Worm (Caenorhabditis elegans): ENCODE results near the gene F54F12.2.

Gene F54F12.2

DNA sequence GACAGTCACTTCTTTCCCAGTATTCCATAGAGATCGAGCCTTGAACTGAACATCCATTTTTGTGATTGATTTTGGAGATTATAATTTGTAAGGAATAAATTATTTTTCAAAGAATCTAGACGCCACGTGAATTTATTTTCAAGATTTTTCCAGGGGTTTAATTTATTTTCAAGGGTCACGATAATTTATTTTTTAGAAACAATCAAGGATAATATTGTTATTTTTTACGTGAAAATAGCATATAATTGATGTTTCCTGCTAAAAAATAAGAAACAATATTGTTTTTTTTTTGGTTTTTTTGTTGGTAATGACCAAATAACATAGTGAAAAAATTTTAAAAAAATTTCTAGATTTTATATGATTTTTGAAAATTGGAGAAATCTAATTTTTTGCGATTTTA, 10.2 kb upstream of the F54F12.2 start, which contains the start of gene F14F7.4:
Gene F14F7.4, minus strand, starts transcription at position 101 of the 400 bp plus-strand sequence.
- TF ChIP-seq aly-2 (tag; optimal IDR thresholded peaks at IDR 0.05) (no peak), nhr-25 (tag; optimal IDR thresholded peaks at IDR 0.05) (no peak), nhr-129 (tag; optimal IDR thresholded peaks at IDR 0.05) (no peak)

DNA sequence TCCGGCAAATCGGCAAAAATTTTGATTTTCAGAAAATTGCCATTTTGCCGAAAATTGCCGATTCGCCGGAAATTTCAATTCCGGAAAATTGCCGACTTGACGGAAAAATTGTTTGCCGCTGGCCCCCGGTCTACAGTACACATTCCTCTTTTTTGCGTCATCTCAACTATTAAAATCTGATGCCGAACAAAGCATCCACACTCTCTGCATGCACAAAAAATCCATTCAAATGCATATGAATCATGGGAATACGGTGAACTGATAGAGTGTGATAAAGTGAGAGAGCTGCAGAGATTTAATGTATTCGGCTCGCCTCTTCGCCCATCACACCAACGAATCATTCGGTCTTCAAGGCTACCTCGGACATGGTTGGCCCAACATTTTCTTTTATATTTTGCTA, 9.3 kb upstream of the F54F12.2 start, which contains the start of gene F14F7.7:
Gene F14F7.7, plus strand, starts transcription at position 354 of the 400 bp plus-strand sequence.
- TF ChIP-seq nhr-10 (tag; optimal IDR thresholded peaks at IDR 0.05): no peak
- TF ChIP-seq mab-5 (tag; optimal IDR thresholded peaks at IDR 0.05): no peak
- no peak for TF ChIP-seq peb-1 (tag; optimal IDR thresholded peaks at IDR 0.05)
- no peak for TF ChIP-seq elt-1 (tag; optimal IDR thresholded peaks at IDR 0.05)
- TF ChIP-seq ztf-11 (tag; optimal IDR thresholded peaks at IDR 0.05): no peak

DNA sequence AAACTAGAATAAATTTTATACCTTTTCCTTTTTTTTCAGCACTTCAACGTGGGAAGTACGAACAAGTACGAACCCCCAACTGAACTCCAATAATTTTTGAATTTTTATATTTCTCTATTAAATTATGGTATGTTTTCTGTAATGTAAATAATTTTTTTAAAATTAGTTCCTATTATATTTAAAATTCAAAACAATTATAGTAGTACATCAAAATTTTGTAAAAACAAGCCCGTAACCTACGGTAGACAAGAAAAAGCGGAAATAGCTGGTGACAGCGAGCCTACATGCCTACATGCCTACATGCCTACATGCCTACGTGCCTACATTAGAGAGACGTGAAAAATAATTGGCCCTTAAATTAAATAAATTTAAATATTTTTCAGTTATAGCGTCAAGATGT, 8.1 kb upstream of the F54F12.2 start, which contains the start of gene F14F7.5:
Gene F14F7.5, plus strand, starts transcription at position 301 of the 400 bp plus-strand sequence.
- TF ChIP-seq alr-1 (tag; optimal IDR thresholded peaks at IDR 0.05) (no peak), mbf-1 (tag; optimal IDR thresholded peaks at IDR 0.05) (no peak), R02D3.7 (tag; optimal IDR thresholded peaks at IDR 0.05) (no peak), ZK546.5 (tag; optimal IDR thresholded peaks at IDR 0.05) (no peak), crh-2 (tag; optimal IDR thresholded peaks at IDR 0.05) (no peak), lsy-2 (tag; optimal IDR thresholded peaks at IDR 0.05) (no peak), aly-2 (tag; optimal IDR thresholded peaks at IDR 0.05) (no peak), nhr-77 (tag; optimal IDR thresholded peaks at IDR 0.05) (no peak), blmp-1 (tag; optimal IDR thresholded peaks at IDR 0.05; ENCODE audit: insufficient read depth) (no peak), lin-39 (tag; optimal IDR thresholded peaks at IDR 0.05) (no peak), ama-1 (optimal IDR thresholded peaks at IDR 0.05) (no peak), F13H6.1 (tag; optimal IDR thresholded peaks at IDR 0.05) (no peak), unc-55 (GFP tag; optimal IDR thresholded peaks at IDR 0.05) (no peak), sma-3 (GFP tag; optimal IDR thresholded peaks at IDR 0.05) (no peak), nhr-12 (tag; optimal IDR thresholded peaks at IDR 0.05) (no peak), unc-62 (GFP tag; optimal IDR thresholded peaks at IDR 0.05) (no peak), ceh-16 (tag; optimal IDR thresholded peaks at IDR 0.05) (no peak)

DNA sequence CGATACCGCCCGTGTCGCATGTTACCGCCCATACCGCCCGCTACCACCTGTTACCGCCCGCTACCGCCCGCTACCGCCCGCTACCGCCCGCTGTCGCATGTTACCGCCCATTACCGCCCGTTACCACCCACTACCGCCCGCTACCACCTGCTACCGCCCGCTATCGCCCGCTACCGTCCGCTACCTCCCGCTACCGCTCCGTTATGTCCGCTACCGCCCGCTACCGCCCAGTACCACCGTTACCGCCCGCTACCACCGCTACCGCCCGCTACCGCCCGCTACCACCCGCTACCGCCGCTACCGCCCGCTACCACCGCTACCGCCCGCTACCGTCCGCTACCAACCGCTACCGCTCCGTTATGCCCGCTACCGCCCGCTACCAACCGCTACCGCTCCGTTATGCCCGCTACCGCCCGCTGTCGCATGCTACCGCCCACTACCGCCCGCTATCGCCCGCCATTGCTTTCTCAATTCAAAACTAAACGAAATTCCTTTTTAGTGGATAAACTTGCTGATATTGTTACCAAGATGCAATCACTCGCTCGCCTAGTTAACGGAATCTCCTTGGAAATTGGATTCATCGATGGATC, 7.3 kb upstream of the F54F12.2 start:
- no peak for TF ChIP-seq lin-11 (tag; optimal IDR thresholded peaks at IDR 0.05)
- TF ChIP-seq ztf-1 (GFP tag; conservative IDR thresholded peaks at IDR 0.05): no peak
- TF ChIP-seq unc-62 (GFP tag; optimal IDR thresholded peaks at IDR 0.05): no peak
- TF ChIP-seq ztf-4 (tag; optimal IDR thresholded peaks at IDR 0.05): no peak
- no peak for TF ChIP-seq mbf-1 (tag; optimal IDR thresholded peaks at IDR 0.05)
- no peak for TF ChIP-seq nhr-11 (tag; optimal IDR thresholded peaks at IDR 0.05)
- TF ChIP-seq nhr-23 (tag; optimal IDR thresholded peaks at IDR 0.05): no peak
- no peak for TF ChIP-seq ceh-16 (tag; optimal IDR thresholded peaks at IDR 0.05)
- TF ChIP-seq sma-9 (GFP tag; optimal IDR thresholded peaks at IDR 0.05): no peak
- TF ChIP-seq sma-9 (tag; optimal IDR thresholded peaks at IDR 0.05): no peak
- no peak for TF ChIP-seq ceh-82 (tag; optimal IDR thresholded peaks at IDR 0.05)
- no peak for TF ChIP-seq crh-2 (tag; optimal IDR thresholded peaks at IDR 0.05)

- no peak for TF ChIP-seq lin-39 (tag; optimal IDR thresholded peaks at IDR 0.05)
- TF ChIP-seq gmeb-1 (tag; optimal IDR thresholded peaks at IDR 0.05): no peak
- TF ChIP-seq nhr-129 (tag; optimal IDR thresholded peaks at IDR 0.05): no peak
- no peak for TF ChIP-seq nhr-21 (tag; optimal IDR thresholded peaks at IDR 0.05)
- no peak for TF ChIP-seq mdl-1 (tag; optimal IDR thresholded peaks at IDR 0.05)
- TF ChIP-seq mbf-1 (tag; optimal IDR thresholded peaks at IDR 0.05): no peak
These were observed 10.1 kb downstream of the F54F12.2 start for ce11 chrIII:13049956-13050355.

Measured in whole organism, L2 larva.